Worm (Caenorhabditis elegans): ENCODE measurements around the gene xtr-2.
"Not testable (repeated sequence)": the region's sequence is repeated elsewhere in the genome, so short reads cannot be mapped to it uniquely, and the experiment has no call there.

The xtr-2 gene

DNA sequence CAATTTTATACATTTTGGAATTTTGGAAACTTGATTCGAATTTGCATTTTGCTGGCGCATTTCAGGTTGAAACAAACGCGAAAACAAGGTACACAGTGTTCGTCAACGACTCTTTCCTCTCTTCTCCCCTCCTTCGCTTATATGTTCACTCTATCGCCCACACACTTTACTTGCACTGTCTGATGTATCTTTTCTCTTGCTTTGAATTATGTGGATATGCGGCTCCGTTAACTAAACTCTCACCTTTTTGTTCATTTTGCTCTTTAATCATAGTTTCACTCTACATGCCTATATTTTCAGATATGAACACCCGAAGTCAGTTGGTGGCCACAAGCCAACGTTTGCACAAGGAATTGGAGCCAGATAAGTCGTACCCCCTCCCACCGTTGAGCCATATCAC, 21.1 kb upstream of the xtr-2 start, which contains the start of gene W06D11.1:
W06D11.1 (plus strand) TSS at position 301 of the 400 bp plus-strand sequence.
- TF ChIP-seq flt-1 (GFP tag; IDR thresholded peaks at IDR 0.05), result no peak
- TF ChIP-seq ztf-29 (GFP tag; IDR thresholded peaks at IDR 0.05), result no peak
- no peak for TF ChIP-seq med-1 (GFP tag; optimal IDR thresholded peaks at IDR 0.05; ENCODE audit: insufficient read depth)

DNA sequence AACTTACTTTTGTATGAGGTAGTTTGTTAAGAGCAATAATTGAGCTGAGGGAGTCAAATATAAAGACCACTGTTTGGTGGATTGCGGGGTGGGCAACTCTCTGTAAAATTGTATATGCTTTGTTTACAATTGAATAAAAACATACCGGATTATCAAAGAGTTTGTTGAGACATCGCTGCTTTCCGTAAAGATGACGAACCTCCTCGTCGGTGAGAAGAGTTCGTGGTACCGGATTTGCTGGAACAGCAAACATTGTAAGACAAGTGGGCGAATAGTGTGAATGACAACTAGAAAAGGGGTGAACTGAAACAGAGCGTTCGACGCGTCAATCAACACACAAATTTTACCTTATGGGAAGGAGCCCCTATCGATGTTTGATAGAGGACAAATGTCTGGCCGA, 19.0 kb upstream of the xtr-2 start, which contains the start of gene W06D11.2:
W06D11.2 (minus strand) TSS at position 339 of the 400 bp plus-strand sequence.
- TF ChIP-seq cog-1 (tag; optimal IDR thresholded peaks at IDR 0.05) (no peak), flt-1 (GFP tag; IDR thresholded peaks at IDR 0.05) (no peak), T22C8.4 (GFP tag; IDR thresholded peaks at IDR 0.05) (no peak), med-1 (GFP tag; optimal IDR thresholded peaks at IDR 0.05; ENCODE audit: insufficient read depth) (no peak)

DNA sequence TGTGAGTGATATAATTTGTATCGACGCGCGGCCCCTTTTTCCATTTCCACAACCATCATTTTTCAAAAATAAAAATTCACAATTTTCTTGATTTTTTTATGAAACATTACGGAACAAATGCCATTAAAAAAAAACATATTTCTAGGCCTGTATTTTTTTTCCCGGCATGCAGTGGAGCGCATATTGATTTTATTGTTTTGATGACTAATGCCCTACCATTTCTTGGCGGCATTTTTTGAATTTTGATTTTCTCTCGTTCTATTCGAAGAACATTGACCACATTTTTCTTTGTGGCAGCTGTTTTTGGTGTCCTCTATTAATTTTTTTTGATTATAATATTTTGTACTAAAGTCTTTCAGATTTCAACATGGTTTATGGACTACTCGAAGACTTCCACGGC, 17.0 kb upstream of the xtr-2 start, which contains the start of gene W06D11.3:
W06D11.3 (plus strand) TSS at position 360 of the 400 bp plus-strand sequence.
- TF ChIP-seq klf-2 (GFP tag; conservative IDR thresholded peaks at IDR 0.05), result no peak
- TF ChIP-seq flt-1 (GFP tag; IDR thresholded peaks at IDR 0.05), result no peak
- no peak for TF ChIP-seq med-1 (GFP tag; optimal IDR thresholded peaks at IDR 0.05; ENCODE audit: insufficient read depth)
- no peak for TF ChIP-seq ref-1 (GFP tag; conservative IDR thresholded peaks at IDR 0.05)
- TF ChIP-seq T22C8.4 (GFP tag; IDR thresholded peaks at IDR 0.05), result no peak
- no peak for TF ChIP-seq ztf-23 (GFP tag; IDR thresholded peaks at IDR 0.05)
- no peak for TF ChIP-seq tab-1 (GFP tag; IDR thresholded peaks at IDR 0.05)
- TF ChIP-seq ztf-29 (GFP tag; IDR thresholded peaks at IDR 0.05), result no peak
- no peak for TF ChIP-seq cog-1 (tag; optimal IDR thresholded peaks at IDR 0.05)

DNA sequence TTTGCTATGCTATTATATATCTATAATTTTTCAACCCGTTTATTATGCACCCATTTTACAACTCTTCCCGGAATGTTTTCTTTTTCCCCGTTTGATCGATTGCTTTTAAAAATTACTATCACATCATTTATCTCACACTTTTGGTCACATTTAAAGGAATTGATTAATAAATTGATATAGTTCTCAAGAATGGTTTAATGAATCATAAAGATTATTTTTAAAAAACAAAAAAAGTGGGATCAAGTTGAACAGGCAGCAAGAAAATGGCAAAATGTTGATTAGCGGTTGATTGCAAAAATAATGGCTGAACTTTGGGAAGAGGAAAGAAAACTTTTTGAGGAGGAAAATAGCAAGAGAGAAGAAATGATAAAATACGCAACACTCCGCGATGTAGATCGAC, 15.5 kb upstream of the xtr-2 start, which contains the start of gene W06D11.5:
W06D11.5 (plus strand) TSS at position 301 of the 400 bp plus-strand sequence.
- TF ChIP-seq med-1 (GFP tag; optimal IDR thresholded peaks at IDR 0.05; ENCODE audit: insufficient read depth) (no peak), ref-1 (GFP tag; conservative IDR thresholded peaks at IDR 0.05) (no peak), cog-1 (tag; optimal IDR thresholded peaks at IDR 0.05) (no peak), ztf-23 (GFP tag; IDR thresholded peaks at IDR 0.05) (no peak), flt-1 (GFP tag; IDR thresholded peaks at IDR 0.05) (no peak), tab-1 (GFP tag; IDR thresholded peaks at IDR 0.05) (no peak), T22C8.4 (GFP tag; IDR thresholded peaks at IDR 0.05) (no peak), ztf-29 (GFP tag; IDR thresholded peaks at IDR 0.05) (no peak), klf-2 (GFP tag; conservative IDR thresholded peaks at IDR 0.05) (no peak)

DNA sequence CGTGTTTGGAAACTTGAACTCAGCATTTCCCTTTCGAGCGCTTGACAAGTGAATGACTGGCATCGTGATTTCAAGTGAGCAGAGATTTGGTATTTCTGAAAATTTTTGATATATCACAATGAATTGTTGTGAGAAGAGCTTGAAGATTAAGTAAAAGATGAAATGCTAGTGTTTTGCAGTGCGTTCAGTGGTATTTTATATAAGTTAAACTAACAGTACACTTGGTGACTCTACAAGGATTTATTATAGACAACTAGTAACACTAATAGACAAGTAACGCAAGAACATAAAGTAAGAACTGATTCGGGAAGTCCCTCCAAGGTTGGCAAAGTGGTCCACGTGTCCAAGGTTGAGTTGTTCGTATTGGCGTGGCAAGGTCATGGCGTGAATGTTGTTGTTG, 12.6 kb upstream of the xtr-2 start, which contains the start of gene dot-1.3:
dot-1.3 (minus strand) TSS at position 101 of the 400 bp plus-strand sequence.
- not testable (repeated sequence) for TF ChIP-seq ref-1 (GFP tag; conservative IDR thresholded peaks at IDR 0.05); med-1 (GFP tag; optimal IDR thresholded peaks at IDR 0.05; ENCODE audit: insufficient read depth); ztf-29 (GFP tag; IDR thresholded peaks at IDR 0.05)

DNA sequence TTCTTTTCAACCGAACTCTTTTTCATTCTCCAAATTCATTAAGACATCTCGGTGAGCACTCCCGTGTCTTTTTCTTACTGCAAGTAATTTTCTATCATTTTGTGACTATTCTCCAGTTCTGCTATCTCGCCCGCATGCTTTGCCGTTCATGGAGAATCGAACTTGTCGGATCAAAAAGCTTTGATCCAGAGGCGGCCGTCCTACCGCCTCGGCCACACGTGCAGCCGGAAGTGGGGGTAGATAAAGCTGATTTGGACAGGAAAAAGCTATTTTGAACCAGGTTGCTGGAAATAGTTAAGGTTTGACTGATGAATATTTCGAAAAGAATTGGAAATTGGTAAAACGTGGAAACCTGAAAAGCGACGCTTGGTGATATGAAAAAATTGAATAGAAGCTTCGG, 11.1 kb upstream of the xtr-2 start:
- TF ChIP-seq ztf-23 (GFP tag; IDR thresholded peaks at IDR 0.05) (no peak), ztf-29 (GFP tag; IDR thresholded peaks at IDR 0.05) (no peak), flt-1 (GFP tag; IDR thresholded peaks at IDR 0.05) (no peak), klf-2 (GFP tag; conservative IDR thresholded peaks at IDR 0.05) (no peak), tab-1 (GFP tag; IDR thresholded peaks at IDR 0.05) (no peak), T22C8.4 (GFP tag; IDR thresholded peaks at IDR 0.05) (no peak), med-1 (GFP tag; optimal IDR thresholded peaks at IDR 0.05; ENCODE audit: insufficient read depth) (no peak), cog-1 (tag; optimal IDR thresholded peaks at IDR 0.05) (no peak), ref-1 (GFP tag; conservative IDR thresholded peaks at IDR 0.05) (no peak)

DNA sequence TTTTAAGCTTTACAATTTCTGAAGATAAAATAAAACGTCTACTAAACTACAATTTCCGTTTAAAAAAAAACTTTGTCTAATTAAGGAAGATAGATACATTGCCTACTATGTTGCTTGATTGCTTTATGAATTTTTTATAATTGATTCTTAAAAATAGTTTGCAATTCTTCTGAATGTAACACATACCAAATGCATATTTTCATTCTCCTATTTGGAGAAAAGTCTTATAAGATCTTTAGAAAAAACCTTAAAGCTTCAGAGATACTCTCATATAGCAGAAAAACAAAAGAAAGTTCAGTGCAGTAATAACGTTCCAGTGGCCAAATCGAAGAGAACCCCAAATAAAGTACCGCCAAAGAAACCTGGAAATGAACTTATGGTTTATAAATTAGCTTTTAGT, 8.8 kb upstream of the xtr-2 start, which contains the start of gene phf-32:
phf-32 (plus strand) TSS at position 301 of the 400 bp plus-strand sequence.
- TF ChIP-seq flt-1 (GFP tag; IDR thresholded peaks at IDR 0.05) (no peak), tab-1 (GFP tag; IDR thresholded peaks at IDR 0.05) (no peak), cog-1 (tag; optimal IDR thresholded peaks at IDR 0.05) (no peak), klf-2 (GFP tag; conservative IDR thresholded peaks at IDR 0.05) (no peak), T22C8.4 (GFP tag; IDR thresholded peaks at IDR 0.05) (no peak), med-1 (GFP tag; optimal IDR thresholded peaks at IDR 0.05; ENCODE audit: insufficient read depth) (no peak), ref-1 (GFP tag; conservative IDR thresholded peaks at IDR 0.05) (no peak), ztf-29 (GFP tag; IDR thresholded peaks at IDR 0.05) (no peak), ztf-23 (GFP tag; IDR thresholded peaks at IDR 0.05) (no peak)

DNA sequence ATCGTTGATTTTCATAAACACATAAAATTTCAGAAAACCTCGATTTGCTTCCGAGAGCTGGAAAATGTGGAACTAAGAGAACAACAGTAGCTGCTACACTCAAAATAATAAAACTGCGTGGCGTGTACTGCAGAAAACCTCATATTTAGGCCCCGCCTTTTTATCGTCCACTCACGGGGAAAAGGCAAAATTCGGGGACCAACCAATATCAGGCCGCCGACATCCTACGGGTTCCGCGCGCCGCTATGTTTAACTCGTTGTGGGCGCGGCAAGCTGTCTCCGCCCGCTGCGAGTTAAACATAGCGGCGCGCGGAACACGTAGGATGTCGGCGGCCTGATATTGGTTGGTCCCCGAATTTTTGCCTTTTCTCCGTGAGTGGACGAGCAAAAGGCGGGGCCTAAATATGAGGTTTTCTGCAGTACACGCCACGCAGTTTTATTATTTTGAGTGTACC, 7.3 kb upstream of the xtr-2 start, which contains the start of gene F17A2.16:
F17A2.16 (plus strand) TSS at position 405 of the 455 bp plus-strand sequence.
- TF ChIP-seq ztf-23 (GFP tag; IDR thresholded peaks at IDR 0.05); ref-1 (GFP tag; conservative IDR thresholded peaks at IDR 0.05); klf-2 (GFP tag; conservative IDR thresholded peaks at IDR 0.05): not testable (repeated sequence)

DNA sequence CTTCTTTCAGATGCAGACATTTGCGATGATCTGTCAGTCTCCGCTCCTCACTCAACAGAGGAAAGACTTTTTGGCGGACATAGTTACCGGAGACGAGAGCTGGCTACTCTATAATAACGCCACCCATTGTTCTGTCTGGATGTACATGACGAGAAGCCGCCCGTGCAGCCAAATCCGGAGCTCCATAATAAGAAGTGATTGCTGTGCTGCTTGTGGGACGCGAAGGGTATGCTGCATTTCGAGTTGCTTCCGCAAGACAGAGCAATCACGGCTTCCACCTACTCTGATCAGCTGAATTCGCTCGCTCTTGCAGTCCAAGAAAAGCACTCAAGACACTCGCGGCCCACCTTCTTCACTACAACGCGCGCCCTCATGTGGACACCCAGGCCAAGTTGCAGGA, 1.6 kb upstream of the xtr-2 start:
- TF ChIP-seq T22C8.4 (GFP tag; IDR thresholded peaks at IDR 0.05) (no peak), ztf-23 (GFP tag; IDR thresholded peaks at IDR 0.05) (no peak), ref-1 (GFP tag; conservative IDR thresholded peaks at IDR 0.05) (no peak), cog-1 (tag; optimal IDR thresholded peaks at IDR 0.05) (no peak), med-1 (GFP tag; optimal IDR thresholded peaks at IDR 0.05; ENCODE audit: insufficient read depth) (no peak), klf-2 (GFP tag; conservative IDR thresholded peaks at IDR 0.05) (no peak), ztf-29 (GFP tag; IDR thresholded peaks at IDR 0.05) (no peak), tab-1 (GFP tag; IDR thresholded peaks at IDR 0.05) (no peak), flt-1 (GFP tag; IDR thresholded peaks at IDR 0.05) (no peak)

DNA sequence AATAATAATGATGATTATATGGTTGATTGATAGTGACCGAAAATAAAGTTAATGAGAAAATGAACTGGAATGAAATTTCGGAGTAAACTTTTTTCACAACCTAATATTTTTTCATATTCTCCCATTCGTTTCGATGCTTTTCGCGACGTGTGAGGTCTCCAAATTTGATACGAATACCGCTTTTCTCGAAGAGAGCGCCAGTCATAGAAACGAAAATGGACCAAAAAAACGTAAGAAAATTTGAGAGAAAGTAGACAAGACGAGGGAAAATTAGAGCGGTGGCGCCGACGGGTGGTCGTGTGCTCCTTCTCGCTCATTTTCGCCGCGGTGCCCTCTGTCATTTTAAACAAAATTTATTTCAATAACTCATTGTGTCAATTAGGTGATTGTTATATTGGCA, 973 bp upstream of the xtr-2 start:
- no peak for TF ChIP-seq ztf-29 (GFP tag; IDR thresholded peaks at IDR 0.05)
- TF ChIP-seq cog-1 (tag; optimal IDR thresholded peaks at IDR 0.05), result no peak
- no peak for TF ChIP-seq ztf-23 (GFP tag; IDR thresholded peaks at IDR 0.05)
- TF ChIP-seq tab-1 (GFP tag; IDR thresholded peaks at IDR 0.05), result no peak
- no peak for TF ChIP-seq ref-1 (GFP tag; conservative IDR thresholded peaks at IDR 0.05)
- no peak for TF ChIP-seq med-1 (GFP tag; optimal IDR thresholded peaks at IDR 0.05; ENCODE audit: insufficient read depth)
- TF ChIP-seq klf-2 (GFP tag; conservative IDR thresholded peaks at IDR 0.05), result no peak
